Worm (Caenorhabditis elegans) whole organism, L1 larva: ENCODE data around the gene sup-18.
A peak's percentile ranks its signal among the peaks of the same experiment; 100 is the strongest.

Experiments used
- C04F5.9 ChIP-seq: sonication (generic microtip); optimal IDR thresholded peaks from 2 replicates; lab custom pipeline; 2016; ENCODE audit warnings: missing genetic modification characterization, missing compliant biosample characterization
- Y116A8C.19 ChIP-seq: sonication (generic microtip); optimal IDR thresholded peaks from 2 replicates; lab custom pipeline; 2016; ENCODE audit warnings: missing compliant biosample characterization, missing genetic modification characterization, borderline replicate concordance
- aha-1 ChIP-seq: fragments of 150-350 bp; optimal IDR thresholded peaks from 2 replicates; lab custom pipeline; 2014; ENCODE audit warnings: missing biosample characterization, missing genetic modification characterization
- alr-1 ChIP-seq: fragments of 200-800 bp; sonication (Bioruptor generic); optimal IDR thresholded peaks from 2 replicates; lab custom pipeline; 2018; ENCODE audit warnings: borderline replicate concordance, mild to moderate bottlenecking, missing genetic modification characterization, missing compliant biosample characterization
- ceh-82 ChIP-seq, 3 experiments: fragments of 150-350 bp in 1 of 3; sonication (generic microtip) in 2 of 3; optimal IDR thresholded peaks; 2 replicates each; lab custom pipeline; 2014 to 2017; ENCODE audit warnings: missing biosample characterization in 3 of 3, missing genetic modification characterization in 3 of 3
- ceh-90 ChIP-seq: sonication (generic microtip); optimal IDR thresholded peaks from 2 replicates; lab custom pipeline; 2016; ENCODE audit warnings: missing genetic modification characterization, missing compliant biosample characterization
- ces-1 ChIP-seq: fragments of 150-350 bp; optimal IDR thresholded peaks from 2 replicates; lab custom pipeline; 2014; ENCODE audit warnings: missing biosample characterization, missing genetic modification reagents, missing genetic modification characterization
- dsc-1 ChIP-seq: sonication (generic microtip); optimal IDR thresholded peaks from 2 replicates; lab custom pipeline; 2016; ENCODE audit warnings: mild to moderate bottlenecking, missing genetic modification characterization, missing compliant biosample characterization
- efl-3 ChIP-seq: fragments of 200-800 bp; sonication (Bioruptor generic); optimal IDR thresholded peaks from 2 replicates; lab custom pipeline; 2018; ENCODE audit warnings: mild to moderate bottlenecking, missing genetic modification characterization, missing compliant biosample characterization
- egl-27 ChIP-seq, 2 experiments: fragments of 150-350 bp in 1 of 2; sonication (generic microtip); optimal IDR thresholded peaks; 3 replicates each; lab custom pipeline; 2017 to 2018; ENCODE audit warnings: missing biosample characterization in 2 of 2, missing genetic modification characterization in 2 of 2, missing genetic modification reagents in 2 of 2
- elt-3 ChIP-seq, 6 experiments: fragments of 150-350 bp in 1 of 6; sonication (generic microtip); optimal IDR thresholded peaks; 2 replicates each; lab custom pipeline; 2017 to 2018; ENCODE audit warnings: missing biosample characterization in 6 of 6, missing genetic modification characterization in 6 of 6, inconsistent platforms in 1 of 6
- ets-5 ChIP-seq: fragments of 200-800 bp; sonication (Bioruptor generic); IDR thresholded peaks from 2 replicates; pipeline ENCODE4 v1.3.6; 2022; ENCODE audit warnings: missing genetic modification characterization, missing compliant biosample characterization
- fkh-8 ChIP-seq: sonication (generic microtip); optimal IDR thresholded peaks from 2 replicates; lab custom pipeline; 2016; ENCODE audit warnings: mild to moderate bottlenecking, missing genetic modification characterization, missing compliant biosample characterization
- fos-1 ChIP-seq: fragments of 150-350 bp; optimal IDR thresholded peaks from 2 replicates; lab custom pipeline; 2014; ENCODE audit warnings: missing biosample characterization, missing genetic modification characterization
- hlh-17 ChIP-seq: fragments of 200-800 bp; sonication (Bioruptor generic); optimal IDR thresholded peaks from 2 replicates; lab custom pipeline; 2018; ENCODE audit warnings: missing genetic modification characterization, mild to moderate bottlenecking, missing compliant biosample characterization, moderate library complexity, borderline replicate concordance
- hlh-4 ChIP-seq: sonication (generic microtip); optimal IDR thresholded peaks from 2 replicates; lab custom pipeline; 2016; ENCODE audit warnings: mild to moderate bottlenecking, missing genetic modification characterization, missing compliant biosample characterization
- hpl-2 ChIP-seq: fragments of 150-350 bp; optimal IDR thresholded peaks from 2 replicates; lab custom pipeline; 2014; ENCODE audit warnings: missing biosample characterization, missing genetic modification reagents, missing genetic modification characterization
- jun-1 ChIP-seq: fragments of 150-350 bp; optimal IDR thresholded peaks from 2 replicates; lab custom pipeline; 2014; ENCODE audit warnings: missing biosample characterization, missing genetic modification reagents, missing genetic modification characterization
- lin-13 ChIP-seq: fragments of 150-350 bp; optimal IDR thresholded peaks from 2 replicates; lab custom pipeline; 2014; ENCODE audit warnings: missing biosample characterization, missing genetic modification reagents, missing genetic modification characterization
- lin-14 ChIP-seq: fragments of 200-800 bp; sonication (Bioruptor generic); optimal IDR thresholded peaks from 2 replicates; lab custom pipeline; 2018; ENCODE audit warnings: mild to moderate bottlenecking, missing genetic modification characterization, moderate library complexity, missing compliant biosample characterization
- lin-15B ChIP-seq: fragments of 150-350 bp; sonication (generic microtip); optimal IDR thresholded peaks from 3 replicates; lab custom pipeline; 2014; ENCODE audit warnings: missing biosample characterization, missing genetic modification characterization
- lin-35 ChIP-seq, 2 experiments: fragments of 150-350 bp; optimal IDR thresholded peaks; 2 replicates each; lab custom pipeline; 2014; ENCODE audit warnings: missing biosample characterization in 2 of 2, missing genetic modification characterization in 2 of 2, missing genetic modification reagents in 2 of 2
- lin-39 ChIP-seq: fragments of 150-350 bp; optimal IDR thresholded peaks from 2 replicates; lab custom pipeline; 2014; ENCODE audit warnings: missing biosample characterization, missing genetic modification reagents, missing genetic modification characterization
- mab-9 ChIP-seq: fragments of 200-800 bp; sonication (Bioruptor generic); IDR thresholded peaks from 2 replicates; pipeline ENCODE4 v1.3.6; 2022; ENCODE audit warnings: missing genetic modification reagents, missing genetic modification characterization, missing compliant biosample characterization
- mdl-1 ChIP-seq, 2 experiments: fragments of 150-350 bp; optimal IDR thresholded peaks; 2 replicates each; lab custom pipeline; 2014 to 2017; ENCODE audit warnings: missing biosample characterization in 2 of 2, missing genetic modification characterization in 2 of 2, inconsistent platforms in 1 of 2
- mef-2 ChIP-seq: fragments of 150-350 bp; optimal IDR thresholded peaks from 2 replicates; lab custom pipeline; 2014; ENCODE audit warnings: missing biosample characterization, missing genetic modification characterization
- nhr-12 ChIP-seq: sonication (generic microtip); optimal IDR thresholded peaks from 2 replicates; lab custom pipeline; 2017; ENCODE audit warnings: missing biosample characterization, missing genetic modification characterization
- nhr-20 ChIP-seq: sonication (generic microtip); optimal IDR thresholded peaks from 2 replicates; lab custom pipeline; 2016; ENCODE audit warnings: mild to moderate bottlenecking, missing genetic modification characterization, missing compliant biosample characterization
- nhr-28 ChIP-seq: fragments of 150-350 bp; optimal IDR thresholded peaks from 2 replicates; lab custom pipeline; 2014; ENCODE audit warnings: missing biosample characterization, missing genetic modification characterization
- nhr-76 ChIP-seq: sonication (generic microtip); optimal IDR thresholded peaks from 2 replicates; lab custom pipeline; 2017; ENCODE audit warnings: missing biosample characterization, missing genetic modification characterization
- nhr-77 ChIP-seq: fragments of 150-350 bp; optimal IDR thresholded peaks from 2 replicates; lab custom pipeline; 2014; ENCODE audit warnings: missing biosample characterization, missing genetic modification characterization
- nhr-85 ChIP-seq: sonication (generic microtip); peaks from one replicate; lab custom pipeline; 2016; ENCODE audit warnings: missing genetic modification characterization, inconsistent platforms, missing compliant biosample characterization
- nhr-90 ChIP-seq: sonication (generic microtip); optimal IDR thresholded peaks from 2 replicates; lab custom pipeline; 2016; ENCODE audit warnings: mild to moderate bottlenecking, missing genetic modification characterization, missing compliant biosample characterization; ENCODE audit not compliant: poor library complexity
- pag-3 ChIP-seq: sonication (generic microtip); optimal IDR thresholded peaks from 2 replicates; lab custom pipeline; 2017; ENCODE audit warnings: missing genetic modification characterization, mild to moderate bottlenecking, missing compliant biosample characterization, antibody characterized with exemption, borderline replicate concordance; ENCODE audit not compliant: insufficient read depth
- pax-3 ChIP-seq: fragments of 200-800 bp; sonication (Bioruptor generic); optimal IDR thresholded peaks from 2 replicates; lab custom pipeline; 2018; ENCODE audit warnings: mild to moderate bottlenecking, missing genetic modification characterization, moderate library complexity, missing compliant biosample characterization
- rnt-1 ChIP-seq: sonication (generic microtip); optimal IDR thresholded peaks from 2 replicates; lab custom pipeline; 2016; ENCODE audit warnings: mild to moderate bottlenecking, missing genetic modification characterization, moderate library complexity, missing compliant biosample characterization
- skn-1 ChIP-seq: fragments of 150-350 bp; optimal IDR thresholded peaks from 2 replicates; lab custom pipeline; 2014; ENCODE audit warnings: missing biosample characterization, missing genetic modification characterization
- sox-4 ChIP-seq: sonication (generic microtip); optimal IDR thresholded peaks from 2 replicates; lab custom pipeline; 2016; ENCODE audit warnings: missing genetic modification characterization, missing compliant biosample characterization
- sptf-1 ChIP-seq: fragments of 150-350 bp; optimal IDR thresholded peaks from 2 replicates; lab custom pipeline; 2014; ENCODE audit warnings: missing biosample characterization, missing genetic modification characterization
- sup-37 ChIP-seq: fragments of 200-800 bp; sonication (Bioruptor generic); optimal IDR thresholded peaks from 2 replicates; lab custom pipeline; 2018; ENCODE audit warnings: mild to moderate bottlenecking, missing genetic modification characterization, missing compliant biosample characterization
- unc-130 ChIP-seq: fragments of 150-350 bp; optimal IDR thresholded peaks from 2 replicates; lab custom pipeline; 2017; ENCODE audit warnings: missing biosample characterization, missing genetic modification characterization, inconsistent platforms
- unc-30 ChIP-seq: sonication (generic microtip); optimal IDR thresholded peaks from 2 replicates; lab custom pipeline; 2017; ENCODE audit warnings: missing biosample characterization, missing genetic modification characterization
- unc-62 ChIP-seq: fragments of 150-350 bp; optimal IDR thresholded peaks from 2 replicates; lab custom pipeline; 2014; ENCODE audit warnings: missing biosample characterization, missing genetic modification reagents, missing genetic modification characterization
- unc-86 ChIP-seq: sonication (generic microtip); optimal IDR thresholded peaks from 2 replicates; lab custom pipeline; 2016; ENCODE audit warnings: missing genetic modification characterization, missing compliant biosample characterization
- unc-98 ChIP-seq: fragments of 200-800 bp; sonication (Bioruptor generic); IDR thresholded peaks from 2 replicates; pipeline ENCODE4 v1.3.6; 2022; ENCODE audit warnings: missing genetic modification characterization, missing compliant biosample characterization
- xbp-1 ChIP-seq: sonication (generic microtip); optimal IDR thresholded peaks from 2 replicates; lab custom pipeline; 2016; ENCODE audit warnings: missing genetic modification characterization, missing compliant biosample characterization
- ztf-11 ChIP-seq, 2 experiments: sonication (generic microtip); optimal IDR thresholded peaks; 2 replicates each; lab custom pipeline; 2016 to 2017; ENCODE audit warnings: missing genetic modification characterization in 2 of 2, missing biosample characterization in 1 of 2, missing compliant biosample characterization in 1 of 2
- ztf-4 ChIP-seq: fragments of 150-350 bp; optimal IDR thresholded peaks from 2 replicates; lab custom pipeline; 2014; ENCODE audit warnings: missing biosample characterization, missing genetic modification characterization

Gene sup-18

DNA sequence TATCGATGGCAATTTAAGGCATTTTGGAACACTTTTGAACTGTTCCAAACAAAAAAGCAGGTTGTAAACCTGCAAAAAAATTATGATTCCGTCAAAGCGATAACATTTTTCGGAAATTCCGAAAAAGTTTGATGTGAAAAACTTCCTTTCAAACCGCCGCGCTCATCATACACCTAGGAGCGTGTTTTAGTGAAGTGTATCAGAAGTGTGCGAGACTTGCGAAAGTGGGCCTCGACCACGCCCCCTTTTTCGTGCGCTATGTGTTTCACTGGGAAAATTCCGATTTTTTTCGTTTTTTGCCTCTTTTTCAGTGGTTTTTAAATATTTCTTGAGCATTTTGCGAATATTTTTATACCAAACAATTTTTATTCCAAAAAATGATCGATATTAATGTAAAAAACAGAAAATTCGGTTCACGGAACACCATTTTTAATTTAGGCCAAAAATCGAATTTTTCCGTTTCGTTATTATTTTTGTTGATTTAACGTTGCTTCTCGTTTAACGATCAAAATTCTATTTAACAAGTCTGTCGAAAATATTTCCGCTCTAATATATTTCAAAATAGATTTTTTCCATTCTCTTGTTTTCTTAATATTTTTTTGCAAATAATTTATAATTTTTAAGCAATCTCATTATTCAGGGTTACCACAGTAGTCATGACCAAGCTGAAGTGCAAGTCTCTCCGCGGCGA, 24.1 kb downstream of the sup-18 start, which contains the start of gene rpl-35 (continued):
- TF ChIP-seq mab-9 (peak; percentile 100), nhr-90 (tag; lab: Kevin White, UChicago) (peak; percentile 100), sptf-1 (tag; lab: Kevin White, UChicago) (no peak), hlh-4 (tag; lab: Kevin White, UChicago) (peak; percentile 77), alr-1 (tag; lab: Kevin White, UChicago) (no peak), elt-3 (tag; optimal IDR thresholded peaks at IDR 0.05; lab: Kevin White, UChicago) (peak; percentile 98 to 100 (median 98)), fos-1 (tag; lab: Kevin White, UChicago) (peak; percentile 98), ceh-82 (tag; optimal IDR thresholded peaks at IDR 0.05; lab: Kevin White, UChicago) (peak; percentile 100), pag-3 (tag; lab: Kevin White, UChicago) (peak; percentile 53), nhr-20 (tag; lab: Kevin White, UChicago) (peak; percentile 100), pax-3 (peak; percentile 99), ztf-11 (tag; optimal IDR thresholded peaks at IDR 0.05; lab: Kevin White, UChicago) (peak in 1 of 2 experiments; percentile 99), unc-30 (tag; lab: Kevin White, UChicago) (peak; percentile 66), rnt-1 (tag; lab: Kevin White, UChicago) (peak; percentile 100), lin-13 (GFP tag; lab: Kevin White, UChicago) (peak; percentile 100), dsc-1 (peak; percentile 100), ets-5 (GFP tag; lab: Robert Waterston, UW) (peak; percentile 88; the same call in 1 of the 2 replicates), nhr-76 (tag; lab: Kevin White, UChicago) (peak; percentile 85), hlh-17 (GFP tag; lab: Kevin White, UChicago) (peak; percentile 79), nhr-12 (tag; lab: Kevin White, UChicago) (peak; percentile 79), egl-27 (tag; optimal IDR thresholded peaks at IDR 0.05; lab: Kevin White, UChicago) (peak; percentile 85 to 95), unc-98 (GFP tag; lab: Robert Waterston, UW) (peak; percentile 89; the same call in 1 of the 2 replicates), efl-3 (GFP tag; lab: Kevin White, UChicago) (peak; percentile 98), nhr-85 (peak; percentile 100), unc-62 (GFP tag; lab: Kevin White, UChicago) (peak; percentile 95), lin-39 (tag; lab: Kevin White, UChicago) (peak; percentile 98), C04F5.9 (peak; percentile 98), aha-1 (tag; lab: Kevin White, UChicago) (peak; percentile 98), fkh-8 (tag; lab: Kevin White, UChicago) (peak; percentile 100), skn-1 (tag; lab: Kevin White, UChicago) (peak; percentile 99), Y116A8C.19 (tag; lab: Kevin White, UChicago) (peak; percentile 61), sup-37 (peak; percentile 99), unc-86 (tag; lab: Kevin White, UChicago) (peak; percentile 100), jun-1 (tag; lab: Kevin White, UChicago) (peak; percentile 99), xbp-1 (tag; lab: Kevin White, UChicago) (peak; percentile 99), unc-130 (tag; lab: Kevin White, UChicago) (peak; percentile 100), lin-14 (GFP tag; lab: Kevin White, UChicago) (peak; percentile 100), sox-4 (tag; lab: Kevin White, UChicago) (peak; percentile 98), lin-35 (GFP tag; optimal IDR thresholded peaks at IDR 0.05; lab: Kevin White, UChicago) (peak; percentile 100), nhr-77 (peak; percentile 100), hpl-2 (GFP tag; lab: Kevin White, UChicago) (peak; percentile 98), ceh-90 (tag; lab: Kevin White, UChicago) (peak; percentile 79), mef-2 (peak; percentile 96), lin-15B (peak; percentile 99), nhr-28 (peak; percentile 15), ztf-4 (peak; percentile 100), ces-1 (GFP tag; lab: Kevin White, UChicago) (peak; percentile 91), mdl-1 (tag; optimal IDR thresholded peaks at IDR 0.05; lab: Kevin White, UChicago) (peak; percentile 3 to 98)
